Worm (Caenorhabditis elegans): ENCODE data around the gene ndab-1.

DNA sequence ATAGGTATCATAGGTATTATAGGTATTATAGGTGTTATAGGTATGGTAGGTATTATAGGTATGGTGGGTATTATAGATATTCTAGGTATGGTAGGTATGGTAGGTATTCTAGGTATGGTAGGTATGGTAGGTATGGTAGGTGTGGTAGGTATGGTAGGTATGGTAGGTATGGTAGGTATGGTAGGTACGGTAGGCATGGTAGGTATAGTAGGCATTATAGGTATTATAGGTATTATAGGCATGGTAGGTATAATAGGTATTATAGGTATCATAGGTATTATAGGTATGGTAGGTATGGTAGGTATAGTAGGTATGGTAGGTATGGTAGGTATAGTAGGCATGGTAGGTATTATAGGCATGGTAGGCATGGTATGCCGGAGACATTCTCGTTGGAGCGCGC is 16.4 kb upstream of the ndab-1 start:
- TF ChIP-seq nhr-28 (tag; optimal IDR thresholded peaks at IDR 0.05) = no peak
- TF ChIP-seq tbx-8 (GFP tag; optimal IDR thresholded peaks at IDR 0.05) = no peak
- TF ChIP-seq nhr-2 (tag; optimal IDR thresholded peaks at IDR 0.05) = no peak
- no peak for TF ChIP-seq nhr-12 (tag; optimal IDR thresholded peaks at IDR 0.05)

Data from whole organism, mixed stage, embryonic.